Fruit fly (Drosophila melanogaster): Measurements from ENCODE around the gene CG2694.

Gene CG2694

DNA sequence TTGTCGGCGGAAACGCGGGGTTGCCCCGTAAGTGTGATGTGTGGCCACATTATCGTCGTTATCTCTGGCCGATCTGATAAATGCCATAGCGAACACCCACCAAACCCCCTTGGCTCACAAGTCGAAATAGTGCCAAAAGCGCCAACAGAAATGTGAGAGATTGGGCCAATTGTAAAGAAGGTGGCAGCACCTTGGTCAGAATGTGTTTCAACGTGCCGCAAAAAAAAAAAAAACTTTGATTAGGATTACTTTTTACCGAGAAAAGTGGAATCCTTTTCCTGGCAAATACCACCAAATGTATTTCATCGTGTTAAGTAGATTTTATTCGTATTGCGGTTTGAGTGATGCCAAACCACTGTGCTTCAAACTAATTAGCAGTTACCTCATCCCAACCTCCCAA lies 29.1 kb downstream of the CG2694 start (continued):
- TF ChIP-seq kni (GFP tag; optimal IDR thresholded peaks at IDR 0.05), result no peak
- TF ChIP-seq Sry-β (GFP tag; optimal IDR thresholded peaks at IDR 0.05), result no peak
- TF ChIP-seq Lhr (GFP tag; optimal IDR thresholded peaks at IDR 0.05), result no peak
- TF ChIP-seq CG6689 (GFP tag; IDR thresholded peaks at IDR 0.05), result peak; percentile 84
- peak; percentile 87 for TF ChIP-seq vfl (GFP tag; optimal IDR thresholded peaks at IDR 0.05)
- TF ChIP-seq CG14965 (GFP tag; optimal IDR thresholded peaks at IDR 0.05; ENCODE audit: borderline replicate concordance), result no peak
- TF ChIP-seq Rx (GFP tag; IDR thresholded peaks at IDR 0.05), result peak; percentile 79
- TF ChIP-seq Ptx1 (GFP tag; IDR thresholded peaks at IDR 0.05), result peak; percentile 90
- no peak for TF ChIP-seq CG10565 (GFP tag; optimal IDR thresholded peaks at IDR 0.05)
- TF ChIP-seq CG6765 (GFP tag; optimal IDR thresholded peaks at IDR 0.05), result no peak
- peak; percentile 44 for TF ChIP-seq CG12942 (GFP tag; optimal IDR thresholded peaks at IDR 0.05)
- peak; percentile 80 for TF ChIP-seq CG9609 (GFP tag; optimal IDR thresholded peaks at IDR 0.05)
- TF ChIP-seq CG17361 (GFP tag; IDR thresholded peaks at IDR 0.05), result peak; percentile 60; the same call in 2 of the 3 replicates
- TF ChIP-seq odd (GFP tag; optimal IDR thresholded peaks at IDR 0.05), result peak; percentile 66
- TF ChIP-seq tll (GFP tag; optimal IDR thresholded peaks at IDR 0.05), result no peak
- peak; percentile 69 for TF ChIP-seq luna (GFP tag; optimal IDR thresholded peaks at IDR 0.05)
- peak; percentile 62 for TF ChIP-seq da (GFP tag; optimal IDR thresholded peaks at IDR 0.05)
- TF ChIP-seq Hr51 (GFP tag; optimal IDR thresholded peaks at IDR 0.05), result peak; percentile 73 to 81
- peak; percentile 90 for TF ChIP-seq CG15269 (tag; optimal IDR thresholded peaks at IDR 0.05)
- no peak for TF ChIP-seq run (tag; optimal IDR thresholded peaks at IDR 0.05)
- peak; percentile 72 for TF ChIP-seq schlank (tag; optimal IDR thresholded peaks at IDR 0.05)
- TF ChIP-seq Sox102F (GFP tag; optimal IDR thresholded peaks at IDR 0.05), result peak; percentile 79
- 0 out of 3 replicates have a peak, but pooled peaks have one; percentile 19 for TF ChIP-seq CG6791 (GFP tag; IDR thresholded peaks at IDR 0.05; ENCODE audit: partially characterized antibody)
- TF ChIP-seq cwo (GFP tag; optimal IDR thresholded peaks at IDR 0.05), result peak; percentile 87
- TF ChIP-seq emc (GFP tag; optimal IDR thresholded peaks at IDR 0.05), result peak; percentile 61
- peak; percentile 14 for TF ChIP-seq kay (GFP tag; optimal IDR thresholded peaks at IDR 0.05)
- TF ChIP-seq slbo (GFP tag; IDR thresholded peaks at IDR 0.05), result peak; percentile 96
- no peak for TF ChIP-seq sc (optimal IDR thresholded peaks at IDR 0.05)
- TF ChIP-seq sc (GFP tag; optimal IDR thresholded peaks at IDR 0.05), result no peak
- TF ChIP-seq sug (tag; optimal IDR thresholded peaks at IDR 0.05), result peak; percentile 85
- peak; percentile 41 for TF ChIP-seq HmgD (GFP tag; optimal IDR thresholded peaks at IDR 0.05)
- TF ChIP-seq eve (GFP tag; optimal IDR thresholded peaks at IDR 0.05), result no peak
- TF ChIP-seq CG3726 (GFP tag; IDR thresholded peaks at IDR 0.05), result peak; percentile 83
- TF ChIP-seq cas (GFP tag; IDR thresholded peaks at IDR 0.05), result peak; percentile 84
- TF ChIP-seq Elba2 (GFP tag; optimal IDR thresholded peaks at IDR 0.05), result no peak
- TF ChIP-seq CG10959 (GFP tag; IDR thresholded peaks at IDR 0.05), result peak; percentile 47
- peak; percentile 79 for TF ChIP-seq CG12155 (GFP tag; optimal IDR thresholded peaks at IDR 0.05)
- TF ChIP-seq CG7928 (GFP tag; optimal IDR thresholded peaks at IDR 0.05), result peak; percentile 39
- peak; percentile 49; the same call in 1 of the 2 replicates for TF ChIP-seq Gsc (GFP tag; IDR thresholded peaks at IDR 0.05)
- peak; percentile 85 for TF ChIP-seq Mrtf (GFP tag; IDR thresholded peaks at IDR 0.05)
- TF ChIP-seq Dip3 (GFP tag; optimal IDR thresholded peaks at IDR 0.05), result peak; percentile 86
- TF ChIP-seq CG31365 (tag; optimal IDR thresholded peaks at IDR 0.05), result no peak
- peak; percentile 81 for TF ChIP-seq CG10209 (GFP tag; optimal IDR thresholded peaks at IDR 0.05)
- no peak for TF ChIP-seq nerfin-2 (GFP tag; IDR thresholded peaks at IDR 0.05; ENCODE audit: partially characterized antibody)
- no peak for TF ChIP-seq hbn (GFP tag; IDR thresholded peaks at IDR 0.05; ENCODE audit: partially characterized antibody)
- TF ChIP-seq ERR (GFP tag; optimal IDR thresholded peaks at IDR 0.05), result peak; percentile 83
- no peak for TF ChIP-seq Opbp (GFP tag; IDR thresholded peaks at IDR 0.05; ENCODE audit: partially characterized antibody)
- TF ChIP-seq CG16813 (GFP tag; IDR thresholded peaks at IDR 0.05; ENCODE audit: partially characterized antibody), result no peak
- TF ChIP-seq zfh1 (GFP tag; IDR thresholded peaks at IDR 0.05), result peak; percentile 86
- no peak for TF ChIP-seq cad (GFP tag; optimal IDR thresholded peaks at IDR 0.05)
- TF ChIP-seq Dad (GFP tag; optimal IDR thresholded peaks at IDR 0.05), result peak; percentile 72
